Worm (Caenorhabditis elegans) whole organism, L1 larva: Measurements from ENCODE around the gene his-1.

Experiments
- C04F5.9 ChIP-seq: sonication (generic microtip); optimal IDR thresholded peaks from 2 replicates; lab custom pipeline; 2016; ENCODE audit warnings: missing genetic modification characterization, missing compliant biosample characterization
- C16A3.4 ChIP-seq: fragments of 150-350 bp; optimal IDR thresholded peaks from 2 replicates; lab custom pipeline; 2014; ENCODE audit warnings: missing biosample characterization, missing genetic modification characterization
- F16B12.6 ChIP-seq: fragments of 150-350 bp; optimal IDR thresholded peaks from 2 replicates; lab custom pipeline; 2014; ENCODE audit warnings: missing biosample characterization, missing genetic modification characterization
- Y116A8C.19 ChIP-seq: sonication (generic microtip); optimal IDR thresholded peaks from 2 replicates; lab custom pipeline; 2016; ENCODE audit warnings: missing compliant biosample characterization, missing genetic modification characterization, borderline replicate concordance
- aha-1 ChIP-seq: fragments of 150-350 bp; optimal IDR thresholded peaks from 2 replicates; lab custom pipeline; 2014; ENCODE audit warnings: missing biosample characterization, missing genetic modification characterization
- alr-1 ChIP-seq: fragments of 200-800 bp; sonication (Bioruptor generic); optimal IDR thresholded peaks from 2 replicates; lab custom pipeline; 2018; ENCODE audit warnings: borderline replicate concordance, mild to moderate bottlenecking, missing genetic modification characterization, missing compliant biosample characterization
- ama-1 ChIP-seq: fragments of 150-350 bp; optimal IDR thresholded peaks from 2 replicates; lab custom pipeline; 2014
- blmp-1 ChIP-seq: fragments of 150-350 bp; optimal IDR thresholded peaks from 2 replicates; lab custom pipeline; 2014; ENCODE audit warnings: missing biosample characterization, missing genetic modification characterization
- ceh-8 ChIP-seq: fragments of 200-800 bp; sonication (Bioruptor generic); optimal IDR thresholded peaks from 2 replicates; lab custom pipeline; 2018; ENCODE audit warnings: mild to moderate bottlenecking, missing genetic modification characterization, moderate library complexity, missing compliant biosample characterization
- ceh-88 ChIP-seq: fragments of 200-800 bp; sonication (Bioruptor generic); IDR thresholded peaks from 2 replicates; pipeline ENCODE4 v1.3.6; 2022; ENCODE audit warnings: missing genetic modification characterization, missing compliant biosample characterization
- ces-1 ChIP-seq: fragments of 150-350 bp; optimal IDR thresholded peaks from 2 replicates; lab custom pipeline; 2014; ENCODE audit warnings: missing biosample characterization, missing genetic modification reagents, missing genetic modification characterization
- efl-1 ChIP-seq, 4 experiments: fragments of 150-350 bp; optimal IDR thresholded peaks in 3 of 4; peaks in 1 of 4; 1 replicate in 1 of 4; 2 replicates in 3 of 4; lab custom pipeline; 2014; ENCODE audit warnings: missing biosample characterization in 2 of 4, missing genetic modification characterization in 2 of 4, missing genetic modification reagents in 2 of 4
- efl-3 ChIP-seq: fragments of 200-800 bp; sonication (Bioruptor generic); optimal IDR thresholded peaks from 2 replicates; lab custom pipeline; 2018; ENCODE audit warnings: mild to moderate bottlenecking, missing genetic modification characterization, missing compliant biosample characterization
- egl-13 ChIP-seq: sonication (generic microtip); optimal IDR thresholded peaks from 2 replicates; lab custom pipeline; 2016; ENCODE audit warnings: missing genotype, missing genetic modification reagents, missing genetic modification characterization, missing compliant biosample characterization
- elt-2 ChIP-seq: sonication (generic microtip); optimal IDR thresholded peaks from 2 replicates; lab custom pipeline; 2016; ENCODE audit warnings: missing genetic modification characterization, mild to moderate bottlenecking, inconsistent platforms, missing compliant biosample characterization, missing genetic modification reagents
- ets-5 ChIP-seq: fragments of 200-800 bp; sonication (Bioruptor generic); IDR thresholded peaks from 2 replicates; pipeline ENCODE4 v1.3.6; 2022; ENCODE audit warnings: missing genetic modification characterization, missing compliant biosample characterization
- fkh-10 ChIP-seq: sonication (generic microtip); optimal IDR thresholded peaks from 2 replicates; lab custom pipeline; 2017; ENCODE audit warnings: missing biosample characterization, missing genetic modification reagents, missing genetic modification characterization
- fos-1 ChIP-seq: fragments of 150-350 bp; optimal IDR thresholded peaks from 2 replicates; lab custom pipeline; 2014; ENCODE audit warnings: missing biosample characterization, missing genetic modification characterization
- hlh-17 ChIP-seq: fragments of 200-800 bp; sonication (Bioruptor generic); optimal IDR thresholded peaks from 2 replicates; lab custom pipeline; 2018; ENCODE audit warnings: missing genetic modification characterization, mild to moderate bottlenecking, missing compliant biosample characterization, moderate library complexity, borderline replicate concordance
- hlh-4 ChIP-seq: sonication (generic microtip); optimal IDR thresholded peaks from 2 replicates; lab custom pipeline; 2016; ENCODE audit warnings: mild to moderate bottlenecking, missing genetic modification characterization, missing compliant biosample characterization
- jun-1 ChIP-seq: fragments of 150-350 bp; optimal IDR thresholded peaks from 2 replicates; lab custom pipeline; 2014; ENCODE audit warnings: missing biosample characterization, missing genetic modification reagents, missing genetic modification characterization
- lin-13 ChIP-seq: fragments of 150-350 bp; optimal IDR thresholded peaks from 2 replicates; lab custom pipeline; 2014; ENCODE audit warnings: missing biosample characterization, missing genetic modification reagents, missing genetic modification characterization
- lin-14 ChIP-seq: fragments of 200-800 bp; sonication (Bioruptor generic); optimal IDR thresholded peaks from 2 replicates; lab custom pipeline; 2018; ENCODE audit warnings: mild to moderate bottlenecking, missing genetic modification characterization, moderate library complexity, missing compliant biosample characterization
- lin-15B ChIP-seq: fragments of 150-350 bp; sonication (generic microtip); optimal IDR thresholded peaks from 3 replicates; lab custom pipeline; 2014; ENCODE audit warnings: missing biosample characterization, missing genetic modification characterization
- lin-35 ChIP-seq, 2 experiments: fragments of 150-350 bp; optimal IDR thresholded peaks; 2 replicates each; lab custom pipeline; 2014; ENCODE audit warnings: missing biosample characterization in 2 of 2, missing genetic modification characterization in 2 of 2, missing genetic modification reagents in 2 of 2
- lin-39 ChIP-seq: fragments of 150-350 bp; optimal IDR thresholded peaks from 2 replicates; lab custom pipeline; 2014; ENCODE audit warnings: missing biosample characterization, missing genetic modification reagents, missing genetic modification characterization
- lsy-2 ChIP-seq, 2 experiments: fragments of 150-350 bp; optimal IDR thresholded peaks; 2 replicates each; lab custom pipeline; 2014; ENCODE audit warnings: missing biosample characterization in 2 of 2, missing genetic modification characterization in 2 of 2
- mab-9 ChIP-seq: fragments of 200-800 bp; sonication (Bioruptor generic); IDR thresholded peaks from 2 replicates; pipeline ENCODE4 v1.3.6; 2022; ENCODE audit warnings: missing genetic modification reagents, missing genetic modification characterization, missing compliant biosample characterization
- mdl-1 ChIP-seq, 2 experiments: fragments of 150-350 bp; optimal IDR thresholded peaks; 2 replicates each; lab custom pipeline; 2014 to 2017; ENCODE audit warnings: missing biosample characterization in 2 of 2, missing genetic modification characterization in 2 of 2, inconsistent platforms in 1 of 2
- nhr-12 ChIP-seq: sonication (generic microtip); optimal IDR thresholded peaks from 2 replicates; lab custom pipeline; 2017; ENCODE audit warnings: missing biosample characterization, missing genetic modification characterization
- nhr-47 ChIP-seq: sonication (generic microtip); optimal IDR thresholded peaks from 2 replicates; lab custom pipeline; 2016; ENCODE audit warnings: mild to moderate bottlenecking, missing genetic modification characterization, moderate library complexity, missing compliant biosample characterization
- nhr-77 ChIP-seq: fragments of 150-350 bp; optimal IDR thresholded peaks from 2 replicates; lab custom pipeline; 2014; ENCODE audit warnings: missing biosample characterization, missing genetic modification characterization
- nhr-84 ChIP-seq: sonication (generic microtip); optimal IDR thresholded peaks from 2 replicates; lab custom pipeline; 2017; ENCODE audit warnings: missing biosample characterization, missing genetic modification characterization
- nhr-85 ChIP-seq: sonication (generic microtip); peaks from one replicate; lab custom pipeline; 2016; ENCODE audit warnings: missing genetic modification characterization, inconsistent platforms, missing compliant biosample characterization
- nhr-90 ChIP-seq: sonication (generic microtip); optimal IDR thresholded peaks from 2 replicates; lab custom pipeline; 2016; ENCODE audit warnings: mild to moderate bottlenecking, missing genetic modification characterization, missing compliant biosample characterization; ENCODE audit not compliant: poor library complexity
- pag-3 ChIP-seq: sonication (generic microtip); optimal IDR thresholded peaks from 2 replicates; lab custom pipeline; 2017; ENCODE audit warnings: missing genetic modification characterization, mild to moderate bottlenecking, missing compliant biosample characterization, antibody characterized with exemption, borderline replicate concordance; ENCODE audit not compliant: insufficient read depth
- pax-3 ChIP-seq: fragments of 200-800 bp; sonication (Bioruptor generic); optimal IDR thresholded peaks from 2 replicates; lab custom pipeline; 2018; ENCODE audit warnings: mild to moderate bottlenecking, missing genetic modification characterization, moderate library complexity, missing compliant biosample characterization
- snpc-4 ChIP-seq: fragments of 150-350 bp; optimal IDR thresholded peaks from 2 replicates; lab custom pipeline; 2014; ENCODE audit warnings: missing biosample characterization, missing genetic modification characterization
- snu-23 ChIP-seq: sonication (generic microtip); optimal IDR thresholded peaks from 2 replicates; lab custom pipeline; 2016; ENCODE audit warnings: missing genetic modification characterization, missing compliant biosample characterization
- sup-37 ChIP-seq: fragments of 200-800 bp; sonication (Bioruptor generic); optimal IDR thresholded peaks from 2 replicates; lab custom pipeline; 2018; ENCODE audit warnings: mild to moderate bottlenecking, missing genetic modification characterization, missing compliant biosample characterization
- tlp-1 ChIP-seq: fragments of 150-350 bp; optimal IDR thresholded peaks from 2 replicates; lab custom pipeline; 2014; ENCODE audit warnings: missing biosample characterization, missing genetic modification characterization
- unc-62 ChIP-seq: fragments of 150-350 bp; optimal IDR thresholded peaks from 2 replicates; lab custom pipeline; 2014; ENCODE audit warnings: missing biosample characterization, missing genetic modification reagents, missing genetic modification characterization
- unc-86 ChIP-seq: sonication (generic microtip); optimal IDR thresholded peaks from 2 replicates; lab custom pipeline; 2016; ENCODE audit warnings: missing genetic modification characterization, missing compliant biosample characterization
- xbp-1 ChIP-seq: sonication (generic microtip); optimal IDR thresholded peaks from 2 replicates; lab custom pipeline; 2016; ENCODE audit warnings: missing genetic modification characterization, missing compliant biosample characterization
- zag-1 ChIP-seq: fragments of 150-350 bp; optimal IDR thresholded peaks from 2 replicates; lab custom pipeline; 2014; ENCODE audit warnings: missing biosample characterization, missing genetic modification characterization
- ztf-11 ChIP-seq, 2 experiments: sonication (generic microtip); optimal IDR thresholded peaks; 2 replicates each; lab custom pipeline; 2016 to 2017; ENCODE audit warnings: missing genetic modification characterization in 2 of 2, missing biosample characterization in 1 of 2, missing compliant biosample characterization in 1 of 2
- ztf-4 ChIP-seq: fragments of 150-350 bp; optimal IDR thresholded peaks from 2 replicates; lab custom pipeline; 2014; ENCODE audit warnings: missing biosample characterization, missing genetic modification characterization

Gene his-1

DNA sequence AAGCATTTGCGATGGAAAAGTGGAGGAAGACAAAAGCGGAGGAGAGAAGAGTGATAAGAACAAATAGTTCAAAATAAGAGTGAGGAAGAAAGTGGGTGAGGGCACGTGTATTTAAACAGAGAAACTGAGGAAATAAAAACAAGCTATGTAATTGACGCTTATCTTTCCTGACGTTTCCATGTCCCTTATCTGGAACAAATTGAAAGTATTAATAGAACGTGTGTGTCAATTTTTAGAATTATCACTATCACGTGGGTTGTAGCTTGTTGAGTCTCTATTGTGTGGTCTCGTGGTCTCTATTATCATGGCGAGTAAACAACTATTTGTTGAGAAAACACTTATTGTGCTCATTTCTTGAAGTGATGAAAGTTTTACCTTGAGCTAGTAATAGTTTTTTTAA lies 3.5 kb downstream of the his-1 start, which contains the start of gene T10C6.15 (continued):
- TF ChIP-seq C16A3.4 (tag; lab: Kevin White, UChicago) (no peak), nhr-90 (tag; lab: Kevin White, UChicago) (peak; percentile 63), lin-39 (tag; lab: Kevin White, UChicago) (no peak), lin-35 (GFP tag; optimal IDR thresholded peaks at IDR 0.05; lab: Kevin White, UChicago) (peak in 1 of 2 experiments; percentile 76), fkh-10 (GFP tag; lab: Kevin White, UChicago) (no peak), mdl-1 (tag; optimal IDR thresholded peaks at IDR 0.05; lab: Kevin White, UChicago) (peak in 1 of 2 experiments; percentile 50), nhr-77 (tag; lab: Kevin White, UChicago) (no peak), nhr-84 (tag; lab: Kevin White, UChicago) (no peak), ama-1 (no peak), sup-37 (GFP tag; lab: Kevin White, UChicago) (no peak), pag-3 (tag; lab: Kevin White, UChicago) (no peak), lin-14 (GFP tag; lab: Kevin White, UChicago) (no peak), lin-15B (tag; lab: Kevin White, UChicago) (no peak), lsy-2 (tag; optimal IDR thresholded peaks at IDR 0.05; lab: Kevin White, UChicago) (no peak), Y116A8C.19 (tag; lab: Kevin White, UChicago) (no peak), ets-5 (no peak), elt-2 (tag; lab: Kevin White, UChicago) (peak; percentile 99), unc-86 (tag; lab: Kevin White, UChicago) (no peak), alr-1 (no peak), snu-23 (GFP tag; lab: Kevin White, UChicago) (no peak), C04F5.9 (tag; lab: Kevin White, UChicago) (no peak), snpc-4 (tag; lab: Kevin White, UChicago) (no peak), fos-1 (tag; lab: Kevin White, UChicago) (no peak), lin-13 (GFP tag; lab: Kevin White, UChicago) (no peak), xbp-1 (tag; lab: Kevin White, UChicago) (no peak), efl-3 (GFP tag; lab: Kevin White, UChicago) (no peak), mab-9 (GFP tag; lab: Robert Waterston, UW) (no peak), F16B12.6 (tag; lab: Kevin White, UChicago) (no peak), ces-1 (GFP tag; lab: Kevin White, UChicago) (no peak), hlh-4 (no peak)

DNA sequence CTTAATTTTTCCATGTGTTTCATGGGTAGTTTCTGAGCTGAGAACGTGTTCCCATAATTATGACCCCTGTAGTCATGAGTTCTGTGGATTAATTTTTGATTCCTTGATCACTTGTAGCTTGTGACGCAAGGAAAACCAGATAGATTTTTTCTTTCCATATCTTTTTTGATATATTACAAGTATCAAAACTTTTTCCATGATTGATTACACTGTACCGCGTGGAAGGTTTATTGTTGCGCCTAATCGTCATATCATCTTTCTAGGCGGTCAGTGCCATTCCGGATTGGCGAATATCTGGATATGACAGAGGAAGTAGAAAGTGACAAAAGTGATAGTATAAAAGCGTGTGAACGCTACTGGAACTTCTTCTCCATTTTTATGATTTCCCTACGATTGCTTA lies 4.3 kb downstream of the his-1 start, which contains the start of gene ZK285.2:
Gene ZK285.2 (plus strand): TSS at position 301 of the 400 bp plus-strand sequence.
- TF ChIP-seq blmp-1 (tag; lab: Kevin White, UChicago) (peak; percentile 31), ztf-11 (tag; optimal IDR thresholded peaks at IDR 0.05; lab: Kevin White, UChicago) (no peak), efl-1 (optimal IDR thresholded peaks at IDR 0.05; lab: Kevin White, UChicago) (no peak), efl-1 (GFP tag; optimal IDR thresholded peaks at IDR 0.05 in 1 of 2; lab: Kevin White, UChicago) (peak in 1 of 2 experiments; percentile 16)

DNA sequence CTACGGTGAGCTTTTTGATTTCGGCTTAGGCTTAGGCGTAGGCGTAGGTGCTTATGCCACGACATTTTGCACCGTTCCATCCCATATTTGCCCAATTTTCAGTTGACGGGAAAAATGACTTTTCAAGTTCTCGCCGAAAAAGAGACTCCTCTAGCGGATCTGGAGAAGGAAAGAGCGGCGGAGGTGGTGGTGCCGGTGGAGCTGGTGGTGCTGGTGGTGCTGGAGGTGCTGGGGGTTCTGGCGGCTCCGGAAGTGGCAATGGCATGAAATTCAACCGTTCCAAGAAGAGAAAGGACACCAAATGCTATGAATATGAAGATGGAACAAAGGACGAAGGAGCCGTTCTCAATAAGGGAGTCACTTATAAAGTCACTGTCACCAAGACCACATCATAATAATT lies 4.7 kb downstream of the his-1 start:
- TF ChIP-seq ceh-88 (GFP tag; lab: Robert Waterston, UW) = no peak
- no peak for TF ChIP-seq nhr-47 (tag; lab: Kevin White, UChicago)
- no peak for TF ChIP-seq aha-1 (tag; lab: Kevin White, UChicago)
- TF ChIP-seq ztf-4 (tag; lab: Kevin White, UChicago) = no peak
- TF ChIP-seq pag-3 (tag; lab: Kevin White, UChicago) = no peak
- no peak for TF ChIP-seq nhr-85 (tag; lab: Kevin White, UChicago)
- TF ChIP-seq lin-13 (GFP tag; lab: Kevin White, UChicago) = no peak
- no peak for TF ChIP-seq ceh-8 (GFP tag; lab: Kevin White, UChicago)
- TF ChIP-seq hlh-17 (GFP tag; lab: Kevin White, UChicago) = no peak
- TF ChIP-seq jun-1 (tag; lab: Kevin White, UChicago) = no peak
- no peak for TF ChIP-seq nhr-12 (tag; lab: Kevin White, UChicago)
- TF ChIP-seq nhr-77 (tag; lab: Kevin White, UChicago) = no peak
- TF ChIP-seq hlh-4 = no peak
- TF ChIP-seq unc-62 (GFP tag; lab: Kevin White, UChicago) = no peak
- no peak for TF ChIP-seq zag-1 (tag; lab: Kevin White, UChicago)
- TF ChIP-seq lin-14 (GFP tag; lab: Kevin White, UChicago) = no peak
- no peak for TF ChIP-seq tlp-1 (tag; lab: Kevin White, UChicago)
- TF ChIP-seq egl-13 = no peak
- TF ChIP-seq pax-3 (tag; lab: Kevin White, UChicago) = no peak
